Worm (Caenorhabditis elegans): ENCODE data around the gene tbc-6.

tbc-6 gene

DNA sequence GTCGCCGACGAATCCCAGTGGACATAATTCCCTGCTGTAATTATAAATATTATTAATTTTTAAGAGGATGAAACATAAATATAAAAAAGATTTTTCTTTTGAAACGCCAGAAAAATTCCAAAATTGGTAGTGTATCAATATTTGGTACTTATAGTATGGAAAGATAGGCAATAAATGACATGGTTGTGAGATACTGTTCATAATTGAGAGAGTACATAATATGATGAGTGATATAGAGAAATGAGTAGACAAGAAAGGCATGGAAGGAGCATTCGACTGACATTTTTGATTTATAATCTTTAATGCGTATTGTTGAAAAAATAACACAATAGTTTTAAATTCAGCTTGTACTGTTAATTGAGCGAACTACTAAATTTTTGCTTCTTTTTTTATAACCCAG is 49.6 kb downstream of the tbc-6 start, which contains the start of gene C44B7.11:
Gene C44B7.11 (minus strand): TSS at position 34 of the 400 bp plus-strand sequence.
- TF ChIP-seq ceh-6 (GFP tag; optimal IDR thresholded peaks at IDR 0.05) (no peak), rnt-1 (tag; optimal IDR thresholded peaks at IDR 0.05) (no peak), ceh-9 (tag; optimal IDR thresholded peaks at IDR 0.05) (no peak)

- TF ChIP-seq ceh-18 (tag; optimal IDR thresholded peaks at IDR 0.05) (no peak), hlh-8 (tag; optimal IDR thresholded peaks at IDR 0.05) (no peak), pros-1 (tag; optimal IDR thresholded peaks at IDR 0.05) (no peak), ceh-22 (tag; optimal IDR thresholded peaks at IDR 0.05) (no peak), elt-2 (tag; optimal IDR thresholded peaks at IDR 0.05) (peak; percentile 9), che-1 (tag; optimal IDR thresholded peaks at IDR 0.05) (peak; percentile 43), nhr-232 (tag; optimal IDR thresholded peaks at IDR 0.05) (peak; percentile 30), fax-1 (tag; optimal IDR thresholded peaks at IDR 0.05) (peak; percentile 28), tbx-2 (tag; optimal IDR thresholded peaks at IDR 0.05) (peak; percentile 46), K09A11.1 (tag; optimal IDR thresholded peaks at IDR 0.05; ENCODE audit: insufficient read depth) (peak; percentile 5), mec-3 (tag; optimal IDR thresholded peaks at IDR 0.05; ENCODE audit: borderline replicate concordance) (no peak), sox-4 (tag; optimal IDR thresholded peaks at IDR 0.05) (peak; percentile 45), pag-3 (tag; optimal IDR thresholded peaks at IDR 0.05; ENCODE audit: borderline replicate concordance) (no peak), ztf-16 (tag; optimal IDR thresholded peaks at IDR 0.05) (peak; percentile 3), dmd-4 (tag; optimal IDR thresholded peaks at IDR 0.05; ENCODE audit: borderline replicate concordance) (no peak), F13H6.1 (tag; optimal IDR thresholded peaks at IDR 0.05) (no peak), ceh-45 (GFP tag; IDR thresholded peaks at IDR 0.05) (0 out of 2 replicates have a peak, but pooled peaks have one; percentile 60), ttx-3 (tag; optimal IDR thresholded peaks at IDR 0.05) (peak; percentile 1), npax-4 (tag; optimal IDR thresholded peaks at IDR 0.05) (peak; percentile 27), C08G9.2 (tag; optimal IDR thresholded peaks at IDR 0.05) (peak; percentile 19), lin-11 (tag; optimal IDR thresholded peaks at IDR 0.05) (peak; percentile 1), hlh-15 (tag; optimal IDR thresholded peaks at IDR 0.05) (peak; percentile 22)
Measured at ce11 chrII:6898017-6898779, 50.3 kb downstream of the tbc-6 start, which contains the start of gene hrpl-1. Gene hrpl-1 (plus strand): TSS chrII:6898729.

ce11 chrII:6900708-6901107 is 52.8 kb downstream of the tbc-6 start:
- no peak for TF ChIP-seq dve-1 (tag; optimal IDR thresholded peaks at IDR 0.05)
- no peak for TF ChIP-seq mec-3 (tag; optimal IDR thresholded peaks at IDR 0.05; ENCODE audit: borderline replicate concordance)
- no peak for TF ChIP-seq F13H6.1 (tag; optimal IDR thresholded peaks at IDR 0.05)
- no peak for TF ChIP-seq ceh-22 (tag; optimal IDR thresholded peaks at IDR 0.05)
- TF ChIP-seq T23F11.4 (GFP tag; optimal IDR thresholded peaks at IDR 0.05), result no peak
- TF ChIP-seq fax-1 (tag; optimal IDR thresholded peaks at IDR 0.05), result no peak
- TF ChIP-seq sox-4 (tag; optimal IDR thresholded peaks at IDR 0.05), result no peak
- no peak for TF ChIP-seq nhr-232 (tag; optimal IDR thresholded peaks at IDR 0.05)
- TF ChIP-seq pax-1 (tag; optimal IDR thresholded peaks at IDR 0.05), result no peak
- no peak for TF ChIP-seq sdc-2 (tag; optimal IDR thresholded peaks at IDR 0.05)
- TF ChIP-seq rnt-1 (tag; optimal IDR thresholded peaks at IDR 0.05), result no peak
- no peak for TF ChIP-seq hlh-13 (GFP tag; optimal IDR thresholded peaks at IDR 0.05)

All from whole organism, late embryonic.